Worm (Caenorhabditis elegans): Measurements from ENCODE around the gene F36H1.11.
A peak's percentile ranks its signal among the peaks of the same experiment; 100 is the strongest.

The F36H1.11 gene

ce11 chrIV:11082789-11083235, 33.8 kb downstream of the F36H1.11 start (continued):
- TF ChIP-seq nhr-42 (GFP tag; IDR thresholded peaks at IDR 0.05) (peak; percentile 89), sdz-12 (GFP tag; optimal IDR thresholded peaks at IDR 0.05) (peak; percentile 67), hlh-30 (tag; optimal IDR thresholded peaks at IDR 0.05; ENCODE audit: insufficient read depth) (peak; percentile 99), daf-19 (GFP tag; conservative IDR thresholded peaks at IDR 0.05) (peak; percentile 82; the same call in 1 of the 2 replicates), lin-29 (GFP tag; IDR thresholded peaks at IDR 0.05) (0 out of 2 replicates have a peak, but pooled peaks have one; percentile 59), tag-97 (GFP tag; IDR thresholded peaks at IDR 0.05) (no peak), ceh-20 (GFP tag; IDR thresholded peaks at IDR 0.05) (peak; percentile 89), lim-7 (GFP tag; IDR thresholded peaks at IDR 0.05) (peak; percentile 63; the same call in 1 of the 2 replicates), ceh-82 (tag; optimal IDR thresholded peaks at IDR 0.05) (no peak), fos-1 (tag; optimal IDR thresholded peaks at IDR 0.05) (no peak), unc-39 (tag; optimal IDR thresholded peaks at IDR 0.05) (peak; percentile 48), ama-1 (optimal IDR thresholded peaks at IDR 0.05) (peak; percentile 91), nhr-11 (tag; optimal IDR thresholded peaks at IDR 0.05) (peak; percentile 96), spr-3 (GFP tag; optimal IDR thresholded peaks at IDR 0.05) (peak; percentile 80), dmd-9 (GFP tag; IDR thresholded peaks at IDR 0.05) (no peak), rbr-2 (tag; optimal IDR thresholded peaks at IDR 0.05) (peak; percentile 96), mep-1 (tag; optimal IDR thresholded peaks at IDR 0.05) (peak; percentile 96), aly-2 (tag; optimal IDR thresholded peaks at IDR 0.05) (no peak), daf-16 (GFP tag; optimal IDR thresholded peaks at IDR 0.05) (peak; percentile 51 to 71), daf-16 (tag; optimal IDR thresholded peaks at IDR 0.05) (peak; percentile 74), D1046.2 (GFP tag; IDR thresholded peaks at IDR 0.05) (no peak), snpc-4 (tag; optimal IDR thresholded peaks at IDR 0.05) (no peak)

DNA sequence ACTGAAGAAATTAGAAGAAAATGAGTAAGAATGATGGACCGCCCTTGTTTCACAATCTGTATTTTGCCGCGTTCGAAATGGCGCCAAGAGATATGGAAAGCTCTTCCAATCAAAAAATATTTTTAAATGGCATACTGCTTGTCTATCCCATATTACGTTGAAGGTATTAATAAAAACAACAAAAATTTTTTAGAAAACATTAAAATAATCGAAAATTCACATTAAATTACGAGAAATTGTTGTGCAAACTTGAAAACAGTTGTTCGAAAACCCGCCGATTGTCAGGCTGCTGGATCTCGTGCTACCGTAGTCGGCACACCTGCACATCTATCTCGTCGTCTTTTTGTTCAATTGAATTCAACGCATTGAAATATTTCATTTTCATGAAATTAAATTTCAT, 34.6 kb downstream of the F36H1.11 start, which contains the start of gene klc-1:
TSS of gene klc-1 (plus strand) at position 127 of the 400 bp plus-strand sequence.
- TF ChIP-seq ceh-82 (tag; optimal IDR thresholded peaks at IDR 0.05) (no peak), lsy-2 (tag; optimal IDR thresholded peaks at IDR 0.05) (peak in 1 of 2 experiments; percentile 56), lin-38 (GFP tag; IDR thresholded peaks at IDR 0.05) (0 out of 2 replicates have a peak, but pooled peaks have one; percentile 21), T26A8.4 (GFP tag; IDR thresholded peaks at IDR 0.05) (no peak), F26F4.8 (GFP tag; conservative IDR thresholded peaks at IDR 0.05) (no peak)

- TF ChIP-seq lin-1 (GFP tag; IDR thresholded peaks at IDR 0.05) = no peak
- no peak for TF ChIP-seq lin-39 (tag; optimal IDR thresholded peaks at IDR 0.05)
- no peak for TF ChIP-seq attf-4 (tag; optimal IDR thresholded peaks at IDR 0.05)
- no peak for TF ChIP-seq ctbp-1 (GFP tag; IDR thresholded peaks at IDR 0.05)
- no peak for TF ChIP-seq F26F4.8 (GFP tag; conservative IDR thresholded peaks at IDR 0.05)
- no peak for TF ChIP-seq aly-2 (tag; optimal IDR thresholded peaks at IDR 0.05)
- no peak for TF ChIP-seq saeg-2 (GFP tag; IDR thresholded peaks at IDR 0.05)
- TF ChIP-seq nhr-41 (GFP tag; IDR thresholded peaks at IDR 0.05) = no peak
- no peak for TF ChIP-seq rbr-2 (tag; optimal IDR thresholded peaks at IDR 0.05)
- no peak for TF ChIP-seq tra-1 (GFP tag; IDR thresholded peaks at IDR 0.05)
- TF ChIP-seq nhr-42 (GFP tag; IDR thresholded peaks at IDR 0.05) = no peak
- no peak for TF ChIP-seq ceh-82 (tag; optimal IDR thresholded peaks at IDR 0.05)
- no peak for TF ChIP-seq mes-2 (tag; optimal IDR thresholded peaks at IDR 0.05; ENCODE audit: poor library complexity, severe bottlenecking)
- TF ChIP-seq sdz-12 (GFP tag; optimal IDR thresholded peaks at IDR 0.05) = no peak
- no peak for TF ChIP-seq T26A8.4 (GFP tag; IDR thresholded peaks at IDR 0.05)
- no peak for TF ChIP-seq lin-29 (GFP tag; IDR thresholded peaks at IDR 0.05)
- no peak for TF ChIP-seq lsy-2 (tag; optimal IDR thresholded peaks at IDR 0.05)
- TF ChIP-seq mxl-3 (GFP tag; optimal IDR thresholded peaks at IDR 0.05) = no peak
These were observed 40.6 kb downstream of the F36H1.11 start, which contains the start of gene M7.7 for ce11 chrIV:11089527-11089926. M7.7 (plus strand) TSS chrIV:11089827.

ce11 chrIV:11092502-11093080, 43.6 kb downstream of the F36H1.11 start, which contains the start of gene bcc-1:
bcc-1 (minus strand) TSS chrIV:11092552.
- TF ChIP-seq tag-97 (GFP tag; IDR thresholded peaks at IDR 0.05) (no peak), ztf-11 (tag; optimal IDR thresholded peaks at IDR 0.05) (no peak), nhr-77 (tag; optimal IDR thresholded peaks at IDR 0.05) (peak; percentile 23), vab-7 (GFP tag; IDR thresholded peaks at IDR 0.05) (no peak), ztf-7 (tag; optimal IDR thresholded peaks at IDR 0.05) (no peak), snpc-1.2 (GFP tag; IDR thresholded peaks at IDR 0.05) (no peak), dpl-1 (GFP tag; optimal IDR thresholded peaks at IDR 0.05) (no peak), ZK546.5 (tag; optimal IDR thresholded peaks at IDR 0.05) (no peak), dve-1 (tag; optimal IDR thresholded peaks at IDR 0.05; ENCODE audit: insufficient read depth) (peak; percentile 44), aha-1 (tag) (peak; percentile 65), tra-1 (GFP tag; IDR thresholded peaks at IDR 0.05) (0 out of 2 replicates have a peak, but pooled peaks have one; percentile 38), ceh-32 (tag; optimal IDR thresholded peaks at IDR 0.05; ENCODE audit: poor library complexity) (no peak), dmd-9 (GFP tag; IDR thresholded peaks at IDR 0.05) (no peak), ZK337.2 (GFP tag; IDR thresholded peaks at IDR 0.05) (no peak)

Data from whole organism, L4 larva.